Worm (Caenorhabditis elegans) whole organism, L3 larva: ENCODE measurements around the gene ugt-29.

Source experiments
- ZK546.5 ChIP-seq: sonication (generic microtip); optimal IDR thresholded peaks from 2 replicates; lab custom pipeline; 2017; ENCODE audit warnings: missing biosample characterization, missing genetic modification characterization
- ceh-16 ChIP-seq: sonication (generic microtip); optimal IDR thresholded peaks from 2 replicates; lab custom pipeline; 2017; ENCODE audit warnings: missing biosample characterization, missing genetic modification characterization
- ceh-28 ChIP-seq: fragments of 150-350 bp; optimal IDR thresholded peaks from 2 replicates; lab custom pipeline; 2014; ENCODE audit warnings: missing biosample characterization, missing genetic modification reagents, missing genetic modification characterization
- fkh-2 ChIP-seq: fragments of 150-350 bp; optimal IDR thresholded peaks from 2 replicates; lab custom pipeline; 2014; ENCODE audit warnings: missing biosample characterization, missing genetic modification reagents, missing genetic modification characterization
- hmg-11 ChIP-seq: sonication (generic microtip); optimal IDR thresholded peaks from 2 replicates; lab custom pipeline; 2016; ENCODE audit warnings: missing genetic modification characterization, missing compliant biosample characterization
- mml-1 ChIP-seq: fragments of 150-350 bp; sonication (generic microtip); optimal IDR thresholded peaks from 3 replicates; lab custom pipeline; 2014; ENCODE audit warnings: missing biosample characterization, missing genetic modification characterization
- nhr-11 ChIP-seq: fragments of 150-350 bp; optimal IDR thresholded peaks from 2 replicates; lab custom pipeline; 2014; ENCODE audit warnings: missing biosample characterization, missing genetic modification characterization
- nhr-237 ChIP-seq: fragments of 150-350 bp; optimal IDR thresholded peaks from 2 replicates; lab custom pipeline; 2014; ENCODE audit warnings: missing biosample characterization, missing genetic modification characterization
- nhr-28 ChIP-seq: fragments of 150-350 bp; optimal IDR thresholded peaks from 2 replicates; lab custom pipeline; 2014; ENCODE audit warnings: missing biosample characterization, missing genetic modification characterization
- nhr-67 ChIP-seq: fragments of 150-350 bp; optimal IDR thresholded peaks from 2 replicates; lab custom pipeline; 2014; ENCODE audit warnings: missing biosample characterization, missing genetic modification characterization
- nhr-76 ChIP-seq: fragments of 150-350 bp; sonication (generic microtip); optimal IDR thresholded peaks from 5 replicates; lab custom pipeline; 2014; ENCODE audit warnings: missing biosample characterization, missing genetic modification characterization
- snpc-4 ChIP-seq: fragments of 150-350 bp; optimal IDR thresholded peaks from 2 replicates; lab custom pipeline; 2014; ENCODE audit warnings: missing biosample characterization, missing genetic modification characterization
- ztf-4 ChIP-seq: fragments of 150-350 bp; optimal IDR thresholded peaks from 2 replicates; lab custom pipeline; 2014; ENCODE audit warnings: missing biosample characterization, missing genetic modification characterization

Gene ugt-29

DNA sequence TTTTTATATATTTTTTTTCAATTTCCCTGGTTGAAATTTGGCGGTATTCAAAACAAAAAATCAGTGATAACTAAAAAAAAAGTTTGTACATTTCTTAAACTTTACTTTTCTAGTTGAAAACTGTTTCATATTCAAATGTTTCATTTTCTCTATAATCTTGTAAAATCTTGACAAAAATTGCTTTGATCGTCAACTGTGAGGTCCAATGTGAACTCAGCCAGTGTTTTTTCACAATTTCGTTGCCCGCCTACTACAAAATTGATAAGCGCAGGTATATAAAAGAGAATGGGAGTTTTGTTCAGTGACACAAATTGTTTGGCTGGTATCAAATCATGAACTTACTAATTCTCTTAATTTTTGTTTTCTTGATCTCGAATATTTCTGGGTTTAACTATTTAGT lies 52.5 kb downstream of the ugt-29 start, which contains the start of gene ugt-42:
Gene ugt-42 (plus strand): TSS at position 301 of the 400 bp plus-strand sequence.
- TF ChIP-seq ztf-4 (tag; lab: Kevin White, UChicago): no peak
- no peak for TF ChIP-seq ceh-16 (tag; lab: Kevin White, UChicago)
- no peak for TF ChIP-seq nhr-67 (tag; lab: Kevin White, UChicago)
- no peak for TF ChIP-seq mml-1 (tag; lab: Kevin White, UChicago)
- TF ChIP-seq nhr-11 (tag; lab: Kevin White, UChicago): no peak
- no peak for TF ChIP-seq nhr-76
- no peak for TF ChIP-seq nhr-28 (tag; lab: Kevin White, UChicago)
- TF ChIP-seq ceh-28 (tag; lab: Kevin White, UChicago): no peak
- TF ChIP-seq nhr-237: no peak
- TF ChIP-seq fkh-2 (tag; lab: Kevin White, UChicago): no peak
- TF ChIP-seq hmg-11 (tag; lab: Kevin White, UChicago): no peak
- TF ChIP-seq snpc-4 (tag; lab: Kevin White, UChicago): no peak
- no peak for TF ChIP-seq ZK546.5
